Fruit fly (Drosophila melanogaster) whole organism, embryonic: ENCODE results near the gene EAChm.

Experiments
- Awh ChIP-seq: fragments of 200-800 bp; sonication (Bioruptor generic); IDR thresholded peaks from 2 replicates; pipeline ENCODE4, ENCODE4 v1.3.6; 2022; ENCODE audit warnings: missing biosample characterization, missing genetic modification characterization
- B-H2 ChIP-seq: fragments of 200-800 bp; sonication (Bioruptor generic); optimal IDR thresholded peaks from 2 replicates; lab custom pipeline; 2018; ENCODE audit warnings: missing biosample characterization, mild to moderate bottlenecking, missing genetic modification characterization
- CG10147 ChIP-seq: fragments of 200-800 bp; sonication (Bioruptor generic); optimal IDR thresholded peaks from 2 replicates; lab custom pipeline; 2019; ENCODE audit warnings: missing biosample characterization, mild to moderate bottlenecking, missing genetic modification characterization, moderate library complexity
- CG12155 ChIP-seq: fragments of 200-800 bp; sonication (Bioruptor generic); optimal IDR thresholded peaks from 3 replicates; lab custom pipeline; 2016; ENCODE audit warnings: missing biosample characterization, missing genetic modification characterization
- CG12391 ChIP-seq: fragments of 200-800 bp; sonication (Bioruptor generic); optimal IDR thresholded peaks from 3 replicates; lab custom pipeline; 2018; ENCODE audit warnings: missing biosample characterization, mild to moderate bottlenecking, missing genetic modification characterization, moderate library complexity
- CG13894 ChIP-seq: fragments of 200-800 bp; sonication (Bioruptor generic); optimal IDR thresholded peaks from 3 replicates; lab custom pipeline; 2018; ENCODE audit warnings: missing biosample characterization, mild to moderate bottlenecking, missing genetic modification characterization, moderate library complexity
- CG15269 ChIP-seq: fragments of 200-800 bp; sonication (Bioruptor generic); optimal IDR thresholded peaks from 2 replicates; lab custom pipeline; 2018; ENCODE audit warnings: missing biosample characterization, mild to moderate bottlenecking, missing genetic modification characterization, moderate library complexity
- CG15601 ChIP-seq: fragments of 200-800 bp; sonication (Bioruptor generic); optimal IDR thresholded peaks from 3 replicates; lab custom pipeline; 2019; ENCODE audit warnings: missing biosample characterization, mild to moderate bottlenecking, missing genetic modification characterization, moderate library complexity
- CG1602 ChIP-seq: fragments of 200-800 bp; sonication (Bioruptor generic); optimal IDR thresholded peaks from 3 replicates; lab custom pipeline; 2016; ENCODE audit warnings: missing biosample characterization, missing genetic modification characterization
- CG16813 ChIP-seq: fragments of 200-800 bp; sonication (Bioruptor generic); IDR thresholded peaks from 3 replicates; pipeline ENCODE4 v1.3.6; 2022; ENCODE audit warnings: missing biosample characterization, missing genetic modification characterization; ENCODE audit not compliant: partially characterized antibody
- CG18476 ChIP-seq: fragments of 200-800 bp; sonication (Bioruptor generic); optimal IDR thresholded peaks from 2 replicates; lab custom pipeline; 2016; ENCODE audit warnings: missing biosample characterization, mild to moderate bottlenecking, missing genetic modification characterization
- CG18599 ChIP-seq: fragments of 200-800 bp; sonication (Bioruptor generic); optimal IDR thresholded peaks from 3 replicates; lab custom pipeline; 2017; ENCODE audit warnings: missing biosample characterization, missing genetic modification characterization, mild to moderate bottlenecking, moderate library complexity, missing genetic modification reagents
- CG18619 ChIP-seq: fragments of 200-800 bp; sonication (Bioruptor generic); optimal IDR thresholded peaks from 3 replicates; lab custom pipeline; 2017; ENCODE audit warnings: missing biosample characterization, mild to moderate bottlenecking, missing genetic modification characterization
- CG2120 ChIP-seq: fragments of 200-800 bp; sonication (Bioruptor generic); optimal IDR thresholded peaks from 3 replicates; lab custom pipeline; 2016; ENCODE audit warnings: missing biosample characterization, missing genetic modification characterization
- CG3281 ChIP-seq: fragments of 200-800 bp; sonication (Bioruptor generic); optimal IDR thresholded peaks from 3 replicates; lab custom pipeline; 2017; ENCODE audit warnings: missing biosample characterization, mild to moderate bottlenecking, missing genetic modification characterization
- CG33557 ChIP-seq: fragments of 200-800 bp; sonication (Bioruptor generic); optimal IDR thresholded peaks from 2 replicates; lab custom pipeline; 2019; ENCODE audit warnings: missing biosample characterization, mild to moderate bottlenecking, missing genetic modification characterization, moderate library complexity
- CG4820 ChIP-seq: fragments of 200-800 bp; sonication (Bioruptor generic); optimal IDR thresholded peaks from 3 replicates; lab custom pipeline; 2016; ENCODE audit warnings: missing biosample characterization, missing genetic modification characterization
- CG7556 ChIP-seq: fragments of 200-800 bp; sonication (Bioruptor generic); optimal IDR thresholded peaks from 2 replicates; lab custom pipeline; 2017; ENCODE audit warnings: missing biosample characterization, mild to moderate bottlenecking, missing genetic modification characterization
- CG8359 ChIP-seq: fragments of 200-800 bp; sonication (Bioruptor generic); optimal IDR thresholded peaks from 2 replicates; lab custom pipeline; 2017; ENCODE audit warnings: missing biosample characterization, mild to moderate bottlenecking, missing genetic modification characterization, borderline replicate concordance
- CG8924 ChIP-seq: fragments of 200-800 bp; optimal IDR thresholded peaks from 3 replicates; lab custom pipeline; 2019; ENCODE audit warnings: missing biosample characterization, mild to moderate bottlenecking, missing genetic modification characterization, moderate library complexity
- CG9727 ChIP-seq: fragments of 200-800 bp; sonication (Bioruptor generic); optimal IDR thresholded peaks from 3 replicates; lab custom pipeline; 2017; ENCODE audit warnings: missing biosample characterization, mild to moderate bottlenecking, missing genetic modification characterization
- D ChIP-seq, 2 experiments: fragments of 200-800 bp in 1 of 2; fragments of >200 bp in 1 of 2; sonication (Bioruptor generic) in 1 of 2; optimal IDR thresholded peaks; 2 replicates in 1 of 2; 3 replicates in 1 of 2; lab custom pipeline; 2017; ENCODE audit warnings: mild to moderate bottlenecking in 1 of 2, missing biosample characterization in 1 of 2, missing genetic modification characterization in 1 of 2, missing genetic modification reagents in 1 of 2
- Elba2 ChIP-seq: fragments of 200-800 bp; sonication (Bioruptor generic); optimal IDR thresholded peaks from 3 replicates; lab custom pipeline; 2016; ENCODE audit warnings: missing biosample characterization, missing genetic modification characterization
- HmgZ ChIP-seq: fragments of 200-800 bp; sonication (Bioruptor generic); optimal IDR thresholded peaks from 2 replicates; lab custom pipeline; 2018; ENCODE audit warnings: missing biosample characterization, mild to moderate bottlenecking, missing genetic modification characterization
- Hmr ChIP-seq: fragments of 200-800 bp; sonication (Bioruptor generic); optimal IDR thresholded peaks from 3 replicates; lab custom pipeline; 2017; ENCODE audit warnings: mild to moderate bottlenecking, missing biosample characterization, missing genetic modification reagents, missing genetic modification characterization
- Hsf ChIP-seq: fragments of 200-800 bp; sonication (Bioruptor generic); optimal IDR thresholded peaks from 3 replicates; lab custom pipeline; 2016; ENCODE audit warnings: missing biosample characterization, missing genetic modification characterization
- Jarid2 ChIP-seq: fragments of 200-800 bp; sonication (Bioruptor generic); optimal IDR thresholded peaks from 3 replicates; lab custom pipeline; 2017; ENCODE audit warnings: mild to moderate bottlenecking, missing biosample characterization, missing genetic modification reagents, missing genetic modification characterization
- Max ChIP-seq: fragments of 200-800 bp; sonication (Bioruptor generic); optimal IDR thresholded peaks from 2 replicates; lab custom pipeline; 2016; ENCODE audit warnings: missing biosample characterization, mild to moderate bottlenecking, missing genetic modification characterization
- Rfx ChIP-seq: fragments of 200-800 bp; sonication (Bioruptor generic); IDR thresholded peaks from 2 replicates; pipeline ENCODE4 v1.3.6; 2022; ENCODE audit warnings: missing biosample characterization, missing genetic modification characterization
- Tbp ChIP-seq: fragments of >200 bp; optimal IDR thresholded peaks from 2 replicates; lab custom pipeline; 2018; ENCODE audit warnings: missing biosample characterization, missing genetic modification characterization
- Trl ChIP-seq, 3 experiments: fragments of >200 bp in 2 of 3; fragments of 200-800 bp in 1 of 3; sonication (Bioruptor generic) in 1 of 3; optimal IDR thresholded peaks; 2 replicates in 1 of 3; 3 replicates in 2 of 3; lab custom pipeline; 2016 to 2017; ENCODE audit warnings: missing biosample characterization in 1 of 3, missing genetic modification characterization in 1 of 3
- az2 ChIP-seq: fragments of 200-800 bp; sonication (Bioruptor generic); optimal IDR thresholded peaks from 3 replicates; lab custom pipeline; 2016; ENCODE audit warnings: missing biosample characterization, missing genetic modification characterization
- bbx ChIP-seq: fragments of 200-800 bp; sonication (Bioruptor generic); IDR thresholded peaks from 2 replicates; pipeline ENCODE4 v1.3.6; 2022; ENCODE audit warnings: missing biosample characterization, missing genetic modification characterization; ENCODE audit not compliant: partially characterized antibody
- bowl ChIP-seq: fragments of 200-800 bp; sonication (Bioruptor generic); IDR thresholded peaks from 2 replicates; pipeline ENCODE4 v1.3.6; 2022; ENCODE audit warnings: missing biosample characterization, missing genetic modification characterization
- fd102C ChIP-seq: fragments of 200-800 bp; sonication (Bioruptor generic); optimal IDR thresholded peaks from 2 replicates; lab custom pipeline; 2018; ENCODE audit warnings: missing biosample characterization, mild to moderate bottlenecking, missing genetic modification characterization, moderate library complexity
- gem ChIP-seq: fragments of 200-800 bp; sonication (Bioruptor generic); optimal IDR thresholded peaks from 2 replicates; lab custom pipeline; 2019; ENCODE audit warnings: missing biosample characterization, mild to moderate bottlenecking, missing genetic modification characterization, moderate library complexity
- jing ChIP-seq: fragments of 200-800 bp; sonication (Bioruptor generic); optimal IDR thresholded peaks from 2 replicates; lab custom pipeline; 2018; ENCODE audit warnings: missing biosample characterization, mild to moderate bottlenecking, missing genetic modification characterization
- oc ChIP-seq: fragments of 200-800 bp; sonication (Bioruptor generic); optimal IDR thresholded peaks from 2 replicates; lab custom pipeline; 2018; ENCODE audit warnings: missing biosample characterization, mild to moderate bottlenecking, missing genetic modification characterization, moderate library complexity
- rib ChIP-seq: fragments of 200-800 bp; sonication (Bioruptor generic); IDR thresholded peaks from 2 replicates; pipeline ENCODE4 v1.3.6; 2022; ENCODE audit warnings: missing biosample characterization, missing genetic modification characterization
- row ChIP-seq: fragments of 200-800 bp; sonication (Bioruptor generic); IDR thresholded peaks from 3 replicates; pipeline ENCODE4 v1.3.6; 2022; ENCODE audit warnings: missing biosample characterization, missing genetic modification characterization
- schlank ChIP-seq: fragments of 200-800 bp; sonication (Bioruptor generic); optimal IDR thresholded peaks from 2 replicates; lab custom pipeline; 2018; ENCODE audit warnings: missing biosample characterization, mild to moderate bottlenecking, missing genetic modification characterization
- sim ChIP-seq: fragments of 200-800 bp; sonication (Bioruptor generic); IDR thresholded peaks from 2 replicates; pipeline ENCODE4 v1.3.6; 2022; ENCODE audit warnings: missing biosample characterization, missing genetic modification characterization
- slbo ChIP-seq: fragments of 200-800 bp; sonication (Bioruptor generic); IDR thresholded peaks from 2 replicates; pipeline ENCODE4 v1.3.6; 2022; ENCODE audit warnings: missing biosample characterization, missing genetic modification characterization
- stwl ChIP-seq: fragments of 200-800 bp; sonication (Bioruptor generic); optimal IDR thresholded peaks from 3 replicates; lab custom pipeline; 2018; ENCODE audit warnings: missing biosample characterization, mild to moderate bottlenecking, missing genetic modification characterization, moderate library complexity
- tin ChIP-seq: fragments of 200-800 bp; sonication (Bioruptor generic); optimal IDR thresholded peaks from 3 replicates; lab custom pipeline; 2016; ENCODE audit warnings: missing biosample characterization, missing genetic modification characterization
- tio ChIP-seq: fragments of 200-800 bp; sonication (Bioruptor generic); optimal IDR thresholded peaks from 2 replicates; lab custom pipeline; 2017; ENCODE audit warnings: missing biosample characterization, missing genetic modification characterization, inconsistent platforms
- tll ChIP-seq, 2 experiments: fragments of 200-800 bp in 1 of 2; fragments of >200 bp in 1 of 2; sonication (Bioruptor generic) in 1 of 2; optimal IDR thresholded peaks; 2 replicates each; lab custom pipeline; 2017 to 2019; ENCODE audit warnings: missing biosample characterization in 2 of 2, missing genetic modification characterization in 2 of 2, mild to moderate bottlenecking in 1 of 2, moderate library complexity in 1 of 2

EAChm gene

dm6 chr3L:15094589-15095288, 40.2 kb downstream of the EAChm start, which contains the start of the genes sstn, Plp and GlyRS (continued):
- no peak for TF ChIP-seq D (optimal IDR thresholded peaks at IDR 0.05; lab: Kevin White, UChicago)
- peak; percentile 27 for TF ChIP-seq D (GFP tag; optimal IDR thresholded peaks at IDR 0.05; lab: Kevin White, UChicago)
- peak; percentile 28 for TF ChIP-seq CG4820 (GFP tag; lab: Kevin White, UChicago)
- peak; percentile 7 for TF ChIP-seq HmgZ (tag; lab: Kevin White, UChicago)
- peak; percentile 51 for TF ChIP-seq CG7556 (GFP tag; lab: Kevin White, UChicago)
- peak in 1 of 2 experiments; percentile 12 for TF ChIP-seq Trl (optimal IDR thresholded peaks at IDR 0.05; lab: Kevin White, UChicago)
- TF ChIP-seq Trl (GFP tag; optimal IDR thresholded peaks at IDR 0.05; lab: Kevin White, UChicago) = no peak
- no peak for TF ChIP-seq fd102C
- peak; percentile 40 for TF ChIP-seq CG13894
- TF ChIP-seq Hmr (GFP tag; lab: Kevin White, UChicago) = peak; percentile 41
- peak; percentile 57 for TF ChIP-seq CG18619
- TF ChIP-seq CG15269 (tag; lab: Kevin White, UChicago) = peak; percentile 33
- TF ChIP-seq CG8924 (tag; lab: Kevin White, UChicago) = peak; percentile 29
- peak; percentile 26 for TF ChIP-seq CG1602 (GFP tag; lab: Kevin White, UChicago)
- TF ChIP-seq CG3281 (GFP tag; lab: Kevin White, UChicago) = peak; percentile 39
- TF ChIP-seq schlank (tag; lab: Kevin White, UChicago) = no peak
- peak in 1 of 2 experiments; percentile 13 for TF ChIP-seq tll (GFP tag; optimal IDR thresholded peaks at IDR 0.05; lab: Kevin White, UChicago)
- no peak for TF ChIP-seq rib (GFP tag; lab: Robert Waterston, UW)
- no peak for TF ChIP-seq CG18476 (GFP tag; lab: Kevin White, UChicago)
- TF ChIP-seq CG12391 = peak; percentile 65
- TF ChIP-seq Jarid2 (GFP tag; lab: Kevin White, UChicago) = peak; percentile 61
- no peak for TF ChIP-seq sim (GFP tag; lab: Robert Waterston, UW)
- peak; percentile 92 for TF ChIP-seq Elba2
- TF ChIP-seq CG33557 (GFP tag; lab: Kevin White, UChicago) = peak; percentile 58
- peak; percentile 59 for TF ChIP-seq CG18599 (GFP tag; lab: Kevin White, UChicago)
- peak; percentile 5 for TF ChIP-seq Hsf
- TF ChIP-seq stwl (tag; lab: Kevin White, UChicago) = peak; percentile 56
- TF ChIP-seq oc (tag; lab: Kevin White, UChicago) = peak; percentile 26
- TF ChIP-seq Rfx = 0 out of 2 replicates have a peak, but pooled peaks have one; percentile 24
- peak; percentile 33 for TF ChIP-seq CG15601
- TF ChIP-seq Tbp (GFP tag; lab: Kevin White, UChicago) = no peak
- TF ChIP-seq B-H2 (GFP tag; lab: Kevin White, UChicago) = peak; percentile 14
- TF ChIP-seq CG10147 (GFP tag; lab: Kevin White, UChicago) = peak; percentile 58
- TF ChIP-seq CG16813 (GFP tag; lab: Robert Waterston, UW) = no peak
- peak; percentile 83 for TF ChIP-seq row (GFP tag; lab: Robert Waterston, UW)
- peak; percentile 20 for TF ChIP-seq az2
- peak; percentile 19; the same call in 1 of the 2 replicates for TF ChIP-seq slbo (GFP tag; lab: Robert Waterston, UW)
- peak; percentile 59 for TF ChIP-seq gem (tag; lab: Kevin White, UChicago)
- TF ChIP-seq CG12155 = peak; percentile 31
- TF ChIP-seq Awh (GFP tag; lab: Robert Waterston, UW) = no peak
- TF ChIP-seq bbx = peak; percentile 69
- peak; percentile 17 for TF ChIP-seq CG9727 (GFP tag; lab: Kevin White, UChicago)
- TF ChIP-seq tin (GFP tag; lab: Kevin White, UChicago) = peak; percentile 5
- TF ChIP-seq tio (GFP tag; lab: Kevin White, UChicago) = peak; percentile 2
- TF ChIP-seq CG2120 (GFP tag; lab: Kevin White, UChicago) = peak; percentile 22
- TF ChIP-seq bowl (GFP tag; lab: Robert Waterston, UW) = no peak
- peak; percentile 50 for TF ChIP-seq Max (GFP tag; lab: Kevin White, UChicago)
- no peak for TF ChIP-seq jing
- no peak for TF ChIP-seq CG8359 (GFP tag; lab: Kevin White, UChicago)
